Fruit fly (Drosophila melanogaster): ENCODE data around the gene CG13066.

Gene CG13066

DNA sequence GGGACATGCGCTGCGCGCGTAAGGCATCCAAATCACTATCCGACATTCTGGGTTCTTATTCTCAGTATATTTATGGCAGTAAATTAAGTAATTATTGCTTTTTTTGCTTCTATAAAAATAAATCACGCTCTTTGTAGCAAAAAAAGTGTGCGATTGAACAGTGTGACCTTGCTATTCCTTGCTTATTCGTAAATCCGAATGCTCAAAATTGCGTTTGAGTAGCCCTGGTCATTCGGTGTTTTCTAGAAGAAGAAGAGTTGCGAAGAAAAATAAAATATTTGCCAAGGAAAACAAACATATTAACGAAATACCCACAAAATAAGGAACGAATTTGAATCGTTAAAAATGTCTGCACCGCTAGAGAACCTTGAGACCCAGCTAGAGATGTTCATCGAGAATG, 40.9 kb upstream of the CG13066 start, which contains the start of the genes PDCD-5 and MED10 (continued):
- TF ChIP-seq topi (GFP tag; optimal IDR thresholded peaks at IDR 0.05) (peak; percentile 7), CG6854 (GFP tag; optimal IDR thresholded peaks at IDR 0.05) (no peak), esn (GFP tag; optimal IDR thresholded peaks at IDR 0.05) (peak; percentile 18), Sox102F (GFP tag; optimal IDR thresholded peaks at IDR 0.05) (no peak), salr (GFP tag; optimal IDR thresholded peaks at IDR 0.05) (peak in 1 of 2 experiments; percentile 2), CG6163 (GFP tag; IDR thresholded peaks at IDR 0.05) (no peak), dsx (GFP tag; optimal IDR thresholded peaks at IDR 0.05; ENCODE audit: poor library complexity, severe bottlenecking) (peak; percentile 48), CG11294 (GFP tag; IDR thresholded peaks at IDR 0.05) (no peak), Ets96B (tag; optimal IDR thresholded peaks at IDR 0.05) (peak; percentile 17), Smox (GFP tag; optimal IDR thresholded peaks at IDR 0.05) (no peak), Hr4 (GFP tag; optimal IDR thresholded peaks at IDR 0.05) (no peak), CG11902 (GFP tag; optimal IDR thresholded peaks at IDR 0.05) (no peak), Eip93F (GFP tag; optimal IDR thresholded peaks at IDR 0.05) (no peak), CG31627 (GFP tag; optimal IDR thresholded peaks at IDR 0.05) (no peak), cyc (GFP tag; optimal IDR thresholded peaks at IDR 0.05) (no peak)

DNA sequence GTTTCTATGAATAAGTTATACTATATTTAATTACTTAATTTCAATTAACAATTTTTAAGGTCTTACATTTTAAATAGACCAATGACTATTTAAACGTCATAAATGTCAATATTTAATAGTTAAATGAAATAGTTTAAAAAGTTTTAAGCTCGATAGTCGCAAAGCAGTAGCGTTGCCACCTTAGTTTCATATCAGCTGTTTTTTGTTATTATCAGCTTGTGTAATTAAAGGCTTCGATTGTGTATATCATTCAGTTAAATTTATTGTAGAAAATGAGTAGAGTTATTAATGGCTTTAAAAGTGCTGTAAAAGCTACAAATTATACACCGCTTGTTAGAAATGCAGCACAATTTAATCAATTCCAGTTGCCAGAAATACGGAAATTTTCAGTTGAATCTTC, 39.8 kb upstream of the CG13066 start, which contains the start of gene Hsc20:
Hsc20 (plus strand) TSS at position 204 of the 400 bp plus-strand sequence.
- TF ChIP-seq CG6808 (GFP tag; optimal IDR thresholded peaks at IDR 0.05): no peak
- TF ChIP-seq fkh (GFP tag; optimal IDR thresholded peaks at IDR 0.05): peak; percentile 57
- TF ChIP-seq Eip78C (GFP tag): peak; percentile 14
- no peak for TF ChIP-seq salr (GFP tag; optimal IDR thresholded peaks at IDR 0.05)

DNA sequence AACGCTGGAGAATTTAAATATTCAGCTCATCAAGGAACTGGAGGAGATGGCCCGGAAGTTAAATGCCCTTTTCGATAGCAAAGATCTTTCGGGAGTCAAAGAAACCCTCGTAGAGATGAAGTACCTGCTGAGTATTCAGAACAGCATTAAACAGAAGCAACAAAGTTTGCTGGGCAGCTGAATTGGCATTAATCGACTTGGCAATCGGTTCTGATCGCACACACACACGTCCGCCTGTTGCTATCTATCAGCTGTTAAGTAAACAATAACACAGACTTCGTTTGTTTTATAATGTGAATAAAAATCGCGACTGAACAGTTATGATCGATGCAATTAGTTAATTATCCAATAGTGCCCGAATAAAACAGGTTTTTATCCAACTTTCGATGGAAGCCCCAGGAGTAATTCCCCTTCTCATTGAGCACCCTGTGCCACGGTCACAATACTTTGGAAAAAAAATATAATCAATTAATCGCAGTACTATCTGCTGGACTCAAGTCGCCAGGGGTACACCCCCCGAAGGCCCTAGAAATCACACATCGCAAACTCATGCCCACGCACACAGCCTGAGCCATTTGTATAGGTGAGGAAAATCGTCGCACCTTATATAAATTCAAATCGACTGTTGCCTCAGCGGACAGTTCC, 38.7 kb upstream of the CG13066 start:
- TF ChIP-seq spab (GFP tag; optimal IDR thresholded peaks at IDR 0.05): no peak
- no peak for TF ChIP-seq Smox (GFP tag; optimal IDR thresholded peaks at IDR 0.05)
- TF ChIP-seq CG6808 (GFP tag; optimal IDR thresholded peaks at IDR 0.05): peak; percentile 0
- TF ChIP-seq CG6854 (GFP tag; optimal IDR thresholded peaks at IDR 0.05): peak; percentile 14
- TF ChIP-seq Eip78C (GFP tag): peak; percentile 67
- peak; percentile 38 for TF ChIP-seq Sox14 (GFP tag; optimal IDR thresholded peaks at IDR 0.05)
- TF ChIP-seq topi (GFP tag; optimal IDR thresholded peaks at IDR 0.05): no peak
- peak; percentile 86 for TF ChIP-seq svp (GFP tag)
- TF ChIP-seq dsx (GFP tag; optimal IDR thresholded peaks at IDR 0.05; ENCODE audit: poor library complexity, severe bottlenecking): peak; percentile 56
- TF ChIP-seq vri (GFP tag; optimal IDR thresholded peaks at IDR 0.05): peak; percentile 28

dm6 chr3L:16241296-16241695, 31.4 kb upstream of the CG13066 start:
- TF ChIP-seq CG4318 (GFP tag; optimal IDR thresholded peaks at IDR 0.05) (no peak), CG31627 (GFP tag; optimal IDR thresholded peaks at IDR 0.05) (no peak), OdsH (GFP tag; optimal IDR thresholded peaks at IDR 0.05) (no peak), Sox102F (GFP tag; optimal IDR thresholded peaks at IDR 0.05) (no peak), ss (GFP tag; optimal IDR thresholded peaks at IDR 0.05) (no peak), pdm3 (GFP tag; optimal IDR thresholded peaks at IDR 0.05) (no peak), cyc (GFP tag; optimal IDR thresholded peaks at IDR 0.05) (no peak), CG6792 (GFP tag; optimal IDR thresholded peaks at IDR 0.05) (no peak), Eip78C (GFP tag) (no peak), dac (GFP tag; optimal IDR thresholded peaks at IDR 0.05) (no peak), CG10631 (GFP tag; optimal IDR thresholded peaks at IDR 0.05) (no peak), CG8632 (GFP tag; optimal IDR thresholded peaks at IDR 0.05) (no peak), CG8119 (GFP tag; IDR thresholded peaks at IDR 0.05) (no peak), Gug (GFP tag; IDR thresholded peaks at IDR 0.05) (no peak), CG6163 (GFP tag; IDR thresholded peaks at IDR 0.05) (no peak)

- TF ChIP-seq Met (GFP tag; optimal IDR thresholded peaks at IDR 0.05) (no peak), Hr39 (GFP tag; optimal IDR thresholded peaks at IDR 0.05) (no peak), salr (GFP tag; optimal IDR thresholded peaks at IDR 0.05) (no peak), CG31627 (GFP tag; optimal IDR thresholded peaks at IDR 0.05) (no peak), CG11294 (GFP tag; IDR thresholded peaks at IDR 0.05) (no peak), cyc (GFP tag; optimal IDR thresholded peaks at IDR 0.05) (no peak), Blimp-1 (GFP tag; optimal IDR thresholded peaks at IDR 0.05) (no peak), CG10669 (GFP tag; optimal IDR thresholded peaks at IDR 0.05) (no peak), Sox15 (GFP tag; optimal IDR thresholded peaks at IDR 0.05) (no peak), Smox (GFP tag; optimal IDR thresholded peaks at IDR 0.05) (no peak), CG34406 (GFP tag; optimal IDR thresholded peaks at IDR 0.05) (no peak), CG11902 (GFP tag; optimal IDR thresholded peaks at IDR 0.05) (no peak), CG15336 (GFP tag; IDR thresholded peaks at IDR 0.05) (no peak), svp (GFP tag) (no peak), CG4318 (GFP tag; optimal IDR thresholded peaks at IDR 0.05) (no peak), achi (GFP tag; optimal IDR thresholded peaks at IDR 0.05) (no peak)
These were observed 20.5 kb upstream of the CG13066 start, which contains the start of gene CG13055 for dm6 chr3L:16252255-16252654. CG13055 (minus strand) TSS chr3L:16252355.

Data from whole organism, prepupa.